Fruit fly (Drosophila melanogaster) Kc167 (cell line): ENCODE results near the gene CG33272.

Experiments used
- h ChIP-seq: fragments of >200 bp; optimal IDR thresholded peaks from 3 replicates; lab custom pipeline; 2018; ENCODE audit warnings: missing external identifiers
- psq ChIP-seq: fragments of >200 bp; optimal IDR thresholded peaks from 2 replicates; lab custom pipeline; 2017; ENCODE audit warnings: missing external identifiers
- ttk ChIP-seq: sonication (Bioruptor generic); optimal IDR thresholded peaks from 2 replicates; lab custom pipeline; 2017; ENCODE audit warnings: missing external identifiers

- TF ChIP-seq h (lab: Kevin White, UChicago) (no peak), psq (lab: Kevin White, UChicago) (no peak), ttk (lab: Kevin White, UChicago) (no peak)
These were observed 23.4 kb upstream of the CG33272 start for dm6 chr3L:11533704-11534319.
